Fruit fly (Drosophila melanogaster) whole organism, embryonic: Measurements from ENCODE around the gene Muc68D.

Experiments used
- CG1024 ChIP-seq: fragments of 200-800 bp; sonication (Bioruptor generic); IDR thresholded peaks from 2 replicates; pipeline ENCODE4 v1.3.6; 2022; ENCODE audit warnings: missing biosample characterization, missing genetic modification characterization
- CG10267 ChIP-seq: fragments of 200-800 bp; sonication (Bioruptor generic); optimal IDR thresholded peaks from 2 replicates; lab custom pipeline; 2018; ENCODE audit warnings: missing biosample characterization, mild to moderate bottlenecking, missing genetic modification characterization, moderate library complexity
- CG10979 ChIP-seq: fragments of 200-800 bp; sonication (Bioruptor generic); optimal IDR thresholded peaks from 2 replicates; lab custom pipeline; 2018; ENCODE audit warnings: missing biosample characterization, mild to moderate bottlenecking, missing genetic modification characterization, moderate library complexity
- CG11560 ChIP-seq: fragments of 200-800 bp; sonication (Bioruptor generic); IDR thresholded peaks from 3 replicates; pipeline ENCODE4 v1.3.6; 2022; ENCODE audit warnings: missing biosample characterization, missing genetic modification characterization
- CG11723 ChIP-seq: fragments of 200-800 bp; sonication (Bioruptor generic); optimal IDR thresholded peaks from 2 replicates; lab custom pipeline; 2017; ENCODE audit warnings: missing biosample characterization, mild to moderate bottlenecking, missing genetic modification characterization
- CG12744 ChIP-seq: fragments of 200-800 bp; sonication (Bioruptor generic); optimal IDR thresholded peaks from 2 replicates; lab custom pipeline; 2016; ENCODE audit warnings: missing biosample characterization, missing genetic modification characterization
- CG13894 ChIP-seq: fragments of 200-800 bp; sonication (Bioruptor generic); optimal IDR thresholded peaks from 3 replicates; lab custom pipeline; 2018; ENCODE audit warnings: missing biosample characterization, mild to moderate bottlenecking, missing genetic modification characterization, moderate library complexity
- CG15601 ChIP-seq: fragments of 200-800 bp; sonication (Bioruptor generic); optimal IDR thresholded peaks from 3 replicates; lab custom pipeline; 2019; ENCODE audit warnings: missing biosample characterization, mild to moderate bottlenecking, missing genetic modification characterization, moderate library complexity
- CG17612 ChIP-seq: fragments of 200-800 bp; sonication (Bioruptor generic); IDR thresholded peaks from 2 replicates; pipeline ENCODE4 v1.3.6; 2022; ENCODE audit warnings: missing biosample characterization, missing genetic modification characterization
- CG2712 ChIP-seq: fragments of 200-800 bp; optimal IDR thresholded peaks from 3 replicates; lab custom pipeline; 2019; ENCODE audit warnings: missing biosample characterization, mild to moderate bottlenecking, missing genetic modification characterization, moderate library complexity
- CG31388 ChIP-seq: fragments of 200-800 bp; sonication (Bioruptor generic); optimal IDR thresholded peaks from 2 replicates; lab custom pipeline; 2016; ENCODE audit warnings: missing biosample characterization, missing genetic modification characterization
- CG4404 ChIP-seq: fragments of 200-800 bp; sonication (Bioruptor generic); IDR thresholded peaks from 2 replicates; pipeline ENCODE4 v1.3.6; 2022; ENCODE audit warnings: missing biosample characterization, missing genetic modification characterization
- CG6791 ChIP-seq: fragments of 200-800 bp; sonication (Bioruptor generic); IDR thresholded peaks from 3 replicates; pipeline ENCODE4 v1.3.6; 2022; ENCODE audit warnings: missing biosample characterization, missing genetic modification characterization; ENCODE audit not compliant: partially characterized antibody
- CG7556 ChIP-seq: fragments of 200-800 bp; sonication (Bioruptor generic); optimal IDR thresholded peaks from 2 replicates; lab custom pipeline; 2017; ENCODE audit warnings: missing biosample characterization, mild to moderate bottlenecking, missing genetic modification characterization
- CG7928 ChIP-seq: fragments of 200-800 bp; sonication (Bioruptor generic); optimal IDR thresholded peaks from 2 replicates; lab custom pipeline; 2017; ENCODE audit warnings: missing biosample characterization, mild to moderate bottlenecking, missing genetic modification characterization
- Camta ChIP-seq: fragments of 200-800 bp; sonication (Bioruptor generic); optimal IDR thresholded peaks from 2 replicates; lab custom pipeline; 2016; ENCODE audit warnings: missing biosample characterization, missing genetic modification characterization
- Deaf1 ChIP-seq: fragments of 200-800 bp; optimal IDR thresholded peaks from 3 replicates; lab custom pipeline; 2019; ENCODE audit warnings: missing biosample characterization, mild to moderate bottlenecking, missing genetic modification characterization, moderate library complexity
- Dip3 ChIP-seq: fragments of 200-800 bp; sonication (Bioruptor generic); optimal IDR thresholded peaks from 3 replicates; lab custom pipeline; 2016; ENCODE audit warnings: missing biosample characterization, missing genetic modification characterization
- Dp ChIP-seq: fragments of 200-800 bp; sonication (Bioruptor generic); optimal IDR thresholded peaks from 2 replicates; lab custom pipeline; 2018; ENCODE audit warnings: missing biosample characterization, mild to moderate bottlenecking, missing genetic modification characterization, moderate library complexity
- Dref ChIP-seq: fragments of 200-800 bp; sonication (Bioruptor generic); IDR thresholded peaks from 2 replicates; pipeline ENCODE4 v1.3.6; 2022; ENCODE audit warnings: missing biosample characterization, missing genetic modification characterization
- Ets97D ChIP-seq: fragments of 200-800 bp; sonication (Bioruptor generic); optimal IDR thresholded peaks from 3 replicates; lab custom pipeline; 2016; ENCODE audit warnings: missing biosample characterization, missing genetic modification characterization
- HLHmδ ChIP-seq: fragments of 200-800 bp; sonication (Bioruptor generic); optimal IDR thresholded peaks from 2 replicates; lab custom pipeline; 2018; ENCODE audit warnings: missing biosample characterization, mild to moderate bottlenecking, missing genetic modification characterization, moderate library complexity
- Hey ChIP-seq: fragments of 200-800 bp; sonication (Bioruptor generic); optimal IDR thresholded peaks from 3 replicates; lab custom pipeline; 2018; ENCODE audit warnings: missing biosample characterization, mild to moderate bottlenecking, missing genetic modification characterization
- Myb ChIP-seq: fragments of 200-800 bp; sonication (Bioruptor generic); optimal IDR thresholded peaks from 2 replicates; lab custom pipeline; 2016; ENCODE audit warnings: missing biosample characterization, missing genetic modification characterization
- NK7.1 ChIP-seq: fragments of 200-800 bp; sonication (Bioruptor generic); optimal IDR thresholded peaks from 3 replicates; lab custom pipeline; 2016; ENCODE audit warnings: missing biosample characterization, missing genetic modification characterization
- Neu2 ChIP-seq: fragments of 200-800 bp; sonication (Bioruptor generic); optimal IDR thresholded peaks from 3 replicates; lab custom pipeline; 2016; ENCODE audit warnings: missing biosample characterization, missing genetic modification characterization, borderline replicate concordance
- Nf-YB ChIP-seq: fragments of 200-800 bp; sonication (Bioruptor generic); optimal IDR thresholded peaks from 3 replicates; lab custom pipeline; 2019; ENCODE audit warnings: missing biosample characterization, mild to moderate bottlenecking, missing genetic modification characterization, moderate library complexity
- NfI ChIP-seq: fragments of 200-800 bp; sonication (Bioruptor generic); optimal IDR thresholded peaks from 3 replicates; lab custom pipeline; 2018; ENCODE audit warnings: missing biosample characterization, mild to moderate bottlenecking, missing genetic modification characterization, moderate library complexity
- Oli ChIP-seq: fragments of 200-800 bp; sonication (Bioruptor generic); optimal IDR thresholded peaks from 2 replicates; lab custom pipeline; 2018; ENCODE audit warnings: missing biosample characterization, mild to moderate bottlenecking, missing genetic modification characterization, moderate library complexity
- PHDP ChIP-seq: fragments of 200-800 bp; sonication (Bioruptor generic); optimal IDR thresholded peaks from 3 replicates; lab custom pipeline; 2018; ENCODE audit warnings: missing biosample characterization, mild to moderate bottlenecking, missing genetic modification characterization, moderate library complexity
- Sry-β ChIP-seq: fragments of 200-800 bp; sonication (Bioruptor generic); optimal IDR thresholded peaks from 2 replicates; lab custom pipeline; 2018; ENCODE audit warnings: missing biosample characterization, mild to moderate bottlenecking, missing genetic modification characterization, moderate library complexity
- Taf1 ChIP-seq: fragments of 200-800 bp; sonication (Bioruptor generic); IDR thresholded peaks from 2 replicates; pipeline ENCODE4 v1.3.6; 2022; ENCODE audit warnings: missing biosample characterization, missing genetic modification characterization
- Usf ChIP-seq: fragments of 200-800 bp; sonication (Bioruptor generic); optimal IDR thresholded peaks from 2 replicates; lab custom pipeline; 2017; ENCODE audit warnings: missing genotype, missing biosample characterization, missing genetic modification characterization
- ab ChIP-seq: fragments of 200-800 bp; sonication (Bioruptor generic); optimal IDR thresholded peaks from 2 replicates; lab custom pipeline; 2016; ENCODE audit warnings: missing biosample characterization, missing genetic modification characterization
- ap ChIP-seq: fragments of 200-800 bp; sonication (Bioruptor generic); IDR thresholded peaks from 2 replicates; pipeline ENCODE4 v1.3.6; 2022; ENCODE audit warnings: missing biosample characterization, missing genetic modification characterization
- chn ChIP-seq: fragments of 200-800 bp; sonication (Bioruptor generic); optimal IDR thresholded peaks from 2 replicates; lab custom pipeline; 2016; ENCODE audit warnings: missing biosample characterization, missing genetic modification characterization
- exex ChIP-seq: fragments of 200-800 bp; sonication (Bioruptor generic); optimal IDR thresholded peaks from 4 replicates; lab custom pipeline; 2018; ENCODE audit warnings: missing biosample characterization, mild to moderate bottlenecking, missing genetic modification characterization, moderate library complexity
- fd3F ChIP-seq: fragments of 200-800 bp; sonication (Bioruptor generic); optimal IDR thresholded peaks from 2 replicates; lab custom pipeline; 2018; ENCODE audit warnings: missing biosample characterization, mild to moderate bottlenecking, missing genetic modification characterization, moderate library complexity
- kah ChIP-seq: fragments of 200-800 bp; sonication (Bioruptor generic); optimal IDR thresholded peaks from 2 replicates; lab custom pipeline; 2018; ENCODE audit warnings: missing biosample characterization, mild to moderate bottlenecking, missing genetic modification characterization
- klu ChIP-seq: fragments of 200-800 bp; sonication (Bioruptor generic); IDR thresholded peaks from 2 replicates; pipeline ENCODE4 v1.3.6; 2022; ENCODE audit warnings: missing biosample characterization, missing genetic modification characterization
- nerfin-1 ChIP-seq: fragments of 200-800 bp; sonication (Bioruptor generic); optimal IDR thresholded peaks from 3 replicates; lab custom pipeline; 2019; ENCODE audit warnings: missing biosample characterization, mild to moderate bottlenecking, missing genetic modification characterization, moderate library complexity
- pnt ChIP-seq: fragments of 200-800 bp; sonication (Bioruptor generic); optimal IDR thresholded peaks from 3 replicates; lab custom pipeline; 2016; ENCODE audit warnings: missing biosample characterization, missing genetic modification characterization
- pzg ChIP-seq: fragments of 200-800 bp; sonication (Bioruptor generic); optimal IDR thresholded peaks from 3 replicates; lab custom pipeline; 2018; ENCODE audit warnings: missing biosample characterization, mild to moderate bottlenecking, missing genetic modification characterization, moderate library complexity
- salm ChIP-seq: fragments of 200-800 bp; sonication (Bioruptor generic); optimal IDR thresholded peaks from 2 replicates; lab custom pipeline; 2018; ENCODE audit warnings: missing biosample characterization, mild to moderate bottlenecking, missing genetic modification characterization
- schlank ChIP-seq: fragments of 200-800 bp; sonication (Bioruptor generic); optimal IDR thresholded peaks from 2 replicates; lab custom pipeline; 2018; ENCODE audit warnings: missing biosample characterization, mild to moderate bottlenecking, missing genetic modification characterization
- slp2 ChIP-seq: fragments of 200-800 bp; sonication (Bioruptor generic); optimal IDR thresholded peaks from 2 replicates; lab custom pipeline; 2016; ENCODE audit warnings: missing biosample characterization, missing genetic modification characterization
- sna ChIP-seq: fragments of 200-800 bp; sonication (Bioruptor generic); IDR thresholded peaks from 2 replicates; pipeline ENCODE4 v1.3.6; 2022; ENCODE audit warnings: missing biosample characterization, missing genetic modification characterization; ENCODE audit not compliant: partially characterized antibody
- sqz ChIP-seq: fragments of 200-800 bp; sonication (Bioruptor generic); optimal IDR thresholded peaks from 3 replicates; lab custom pipeline; 2018; ENCODE audit warnings: missing biosample characterization, mild to moderate bottlenecking, missing genetic modification characterization
- ttk ChIP-seq: fragments of 200-800 bp; sonication (Bioruptor generic); IDR thresholded peaks from 2 replicates; pipeline ENCODE4 v2.1.2; 2022; ENCODE audit warnings: missing biosample characterization, missing genetic modification characterization
- twi ChIP-seq: fragments of 200-800 bp; optimal IDR thresholded peaks from 2 replicates; lab custom pipeline; 2019; ENCODE audit warnings: missing biosample characterization, mild to moderate bottlenecking, missing genetic modification characterization, moderate library complexity

Muc68D gene

dm6 chr3L:11751005-11751404, 21.0 kb downstream of the Muc68D start, which contains the start of gene Gr68a:
TSS of gene Gr68a (plus strand) at chr3L:11751305.
- TF ChIP-seq twi (tag; lab: Kevin White, UChicago) (no peak), CG2712 (no peak), CG11560 (no peak), NfI (GFP tag; lab: Kevin White, UChicago) (no peak), pnt (no peak), PHDP (no peak), CG1024 (no peak), Nf-YB (no peak), schlank (tag; lab: Kevin White, UChicago) (no peak), nerfin-1 (tag; lab: Kevin White, UChicago) (no peak), ab (GFP tag; lab: Kevin White, UChicago) (no peak), ttk (GFP tag; lab: Robert Waterston, UW) (no peak), slp2 (GFP tag; lab: Kevin White, UChicago) (no peak), CG4404 (GFP tag; lab: Robert Waterston, UW) (no peak), klu (no peak), CG15601 (tag; lab: Kevin White, UChicago) (no peak), CG31388 (no peak)

dm6 chr3L:11731841-11732240, 40.1 kb downstream of the Muc68D start, which contains the start of gene CG32087:
TSS of gene CG32087 (plus strand) at chr3L:11732141.
- TF ChIP-seq kah (GFP tag; lab: Kevin White, UChicago) (no peak), Usf (no peak), sqz (GFP tag; lab: Kevin White, UChicago) (no peak), CG11560 (no peak), Dp (GFP tag; lab: Kevin White, UChicago) (no peak), CG17612 (GFP tag; lab: Robert Waterston, UW) (no peak), CG7556 (GFP tag; lab: Kevin White, UChicago) (no peak), Taf1 (GFP tag; lab: Robert Waterston, UW) (no peak), chn (GFP tag; lab: Kevin White, UChicago) (no peak), Deaf1 (tag; lab: Kevin White, UChicago) (no peak), HLHmδ (GFP tag; lab: Kevin White, UChicago) (no peak), Sry-β (GFP tag; lab: Kevin White, UChicago) (no peak), salm (no peak)

- TF ChIP-seq Neu2 (no peak), NK7.1 (GFP tag; lab: Kevin White, UChicago) (no peak), CG10979 (tag; lab: Kevin White, UChicago) (no peak), CG10267 (peak; percentile 73), fd3F (GFP tag; lab: Kevin White, UChicago) (no peak), Dref (GFP tag; lab: Robert Waterston, UW) (peak; percentile 59), CG7928 (GFP tag; lab: Kevin White, UChicago) (no peak), CG12744 (GFP tag; lab: Kevin White, UChicago) (no peak), Oli (tag; lab: Kevin White, UChicago) (no peak), Ets97D (GFP tag; lab: Kevin White, UChicago) (peak; percentile 20), CG13894 (tag; lab: Kevin White, UChicago) (no peak), sna (GFP tag; lab: Robert Waterston, UW) (no peak), Dp (GFP tag; lab: Kevin White, UChicago) (peak; percentile 65), Usf (no peak), CG6791 (GFP tag; lab: Robert Waterston, UW) (no peak), Dip3 (GFP tag; lab: Kevin White, UChicago) (no peak), Hey (tag; lab: Kevin White, UChicago) (no peak), pzg (peak; percentile 1), exex (tag; lab: Kevin White, UChicago) (no peak), ap (GFP tag; lab: Robert Waterston, UW) (no peak), Myb (GFP tag; lab: Kevin White, UChicago) (peak; percentile 3), Camta (GFP tag; lab: Kevin White, UChicago) (no peak), CG11723 (GFP tag; lab: Kevin White, UChicago) (no peak)
These were observed 43.8 kb downstream of the Muc68D start, which contains the start of gene sunn for dm6 chr3L:11728147-11728546. TSS of gene sunn (plus strand) at chr3L:11728348.
